Worm (Caenorhabditis elegans): ENCODE measurements around the gene ubq-1.

The ubq-1 gene

DNA sequence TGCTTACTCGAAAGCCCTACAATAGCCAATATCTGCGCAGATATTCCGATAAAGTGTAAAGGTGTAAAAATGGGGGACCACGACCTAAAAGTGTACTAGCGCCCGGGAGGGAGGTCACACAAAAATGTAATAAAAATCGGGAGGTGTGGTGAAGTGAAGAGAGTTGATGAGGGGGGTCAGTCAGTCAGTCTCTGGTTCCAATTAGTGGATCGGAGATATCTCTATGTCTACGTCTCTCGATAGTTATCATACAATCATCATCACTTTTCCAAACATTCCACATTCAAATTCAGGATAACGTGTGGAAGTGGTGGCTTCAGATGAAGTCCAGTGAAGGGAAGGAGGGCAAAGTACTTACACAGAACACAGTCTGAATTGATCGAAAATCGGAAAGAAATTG lies 36.0 kb downstream of the ubq-1 start:
- no peak for TF ChIP-seq aha-1 (tag)
- no peak for TF ChIP-seq egl-43 (GFP tag; IDR thresholded peaks at IDR 0.05)
- TF ChIP-seq pha-4 (GFP tag; IDR thresholded peaks at IDR 0.05), result no peak
- TF ChIP-seq pha-4 (tag; optimal IDR thresholded peaks at IDR 0.05), result no peak
- TF ChIP-seq unc-39 (tag; optimal IDR thresholded peaks at IDR 0.05), result no peak
- TF ChIP-seq lin-38 (GFP tag; IDR thresholded peaks at IDR 0.05), result no peak
- TF ChIP-seq vab-7 (GFP tag; IDR thresholded peaks at IDR 0.05), result no peak
- no peak for TF ChIP-seq egl-27 (tag; optimal IDR thresholded peaks at IDR 0.05)
- no peak for TF ChIP-seq ztf-11 (tag; optimal IDR thresholded peaks at IDR 0.05)
- TF ChIP-seq ceh-32 (tag; optimal IDR thresholded peaks at IDR 0.05; ENCODE audit: poor library complexity), result no peak
- no peak for TF ChIP-seq mxl-3 (GFP tag; optimal IDR thresholded peaks at IDR 0.05)
- TF ChIP-seq dmd-9 (GFP tag; IDR thresholded peaks at IDR 0.05), result no peak
- TF ChIP-seq nhr-76 (tag; optimal IDR thresholded peaks at IDR 0.05), result no peak
- TF ChIP-seq unc-62 (GFP tag; optimal IDR thresholded peaks at IDR 0.05 in 1 of 2), result no peak
- TF ChIP-seq unc-62 (tag; optimal IDR thresholded peaks at IDR 0.05), result no peak
- no peak for TF ChIP-seq Y5F2A.4 (GFP tag; optimal IDR thresholded peaks at IDR 0.05)
- TF ChIP-seq dpl-1 (GFP tag; optimal IDR thresholded peaks at IDR 0.05), result no peak
- TF ChIP-seq ceh-44 (GFP tag; IDR thresholded peaks at IDR 0.05), result no peak
- TF ChIP-seq unc-130 (GFP tag; optimal IDR thresholded peaks at IDR 0.05), result no peak

DNA sequence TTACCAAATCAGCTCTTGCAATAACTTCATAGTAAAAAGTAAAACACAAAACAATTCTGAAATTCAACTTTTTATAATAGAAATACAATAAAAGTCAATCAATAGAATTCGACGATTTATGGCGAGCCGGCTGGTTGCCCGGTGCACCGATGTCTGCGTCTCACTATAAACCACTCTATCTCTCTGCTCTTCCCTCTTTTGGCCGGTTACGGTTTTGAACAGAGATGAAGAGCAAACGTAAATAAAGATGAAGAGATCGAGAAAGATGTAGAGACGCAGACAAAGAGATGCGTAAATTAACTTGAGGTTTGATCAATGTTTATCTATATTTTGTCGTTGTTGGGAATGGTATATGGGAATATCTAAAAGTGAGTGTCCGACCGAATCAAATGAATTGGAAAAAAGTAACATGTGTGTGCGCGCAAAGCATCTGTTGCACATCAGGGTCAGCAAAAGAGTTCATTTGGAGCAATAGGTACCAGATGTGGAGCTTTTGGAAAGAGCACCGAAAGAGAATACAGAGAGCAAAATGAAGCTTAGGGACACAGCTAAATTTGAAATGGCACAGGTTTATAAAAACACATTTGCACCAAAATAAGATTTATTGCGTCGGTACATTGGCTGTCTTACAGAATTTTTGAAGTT lies 40.3 kb downstream of the ubq-1 start:
- TF ChIP-seq nhr-28 (tag; optimal IDR thresholded peaks at IDR 0.05), result peak; percentile 12
- peak; percentile 37 for TF ChIP-seq nhr-6 (tag; optimal IDR thresholded peaks at IDR 0.05)
- TF ChIP-seq mes-2 (tag; optimal IDR thresholded peaks at IDR 0.05; ENCODE audit: poor library complexity, severe bottlenecking), result peak; percentile 36
- TF ChIP-seq unc-62 (GFP tag; optimal IDR thresholded peaks at IDR 0.05 in 1 of 2), result peak in 1 of 2 experiments; percentile 58
- TF ChIP-seq unc-62 (tag; optimal IDR thresholded peaks at IDR 0.05), result no peak
- peak; percentile 55 for TF ChIP-seq dve-1 (tag; optimal IDR thresholded peaks at IDR 0.05; ENCODE audit: insufficient read depth)
- TF ChIP-seq jun-1 (tag; optimal IDR thresholded peaks at IDR 0.05), result no peak
- TF ChIP-seq hlh-11 (tag; optimal IDR thresholded peaks at IDR 0.05), result peak; percentile 32
- TF ChIP-seq daf-16 (GFP tag; optimal IDR thresholded peaks at IDR 0.05), result no peak
- TF ChIP-seq daf-16 (tag; optimal IDR thresholded peaks at IDR 0.05), result peak; percentile 64
- TF ChIP-seq aly-2 (tag; optimal IDR thresholded peaks at IDR 0.05), result no peak
- TF ChIP-seq F49E8.2 (tag; optimal IDR thresholded peaks at IDR 0.05; ENCODE audit: borderline replicate concordance), result no peak

DNA sequence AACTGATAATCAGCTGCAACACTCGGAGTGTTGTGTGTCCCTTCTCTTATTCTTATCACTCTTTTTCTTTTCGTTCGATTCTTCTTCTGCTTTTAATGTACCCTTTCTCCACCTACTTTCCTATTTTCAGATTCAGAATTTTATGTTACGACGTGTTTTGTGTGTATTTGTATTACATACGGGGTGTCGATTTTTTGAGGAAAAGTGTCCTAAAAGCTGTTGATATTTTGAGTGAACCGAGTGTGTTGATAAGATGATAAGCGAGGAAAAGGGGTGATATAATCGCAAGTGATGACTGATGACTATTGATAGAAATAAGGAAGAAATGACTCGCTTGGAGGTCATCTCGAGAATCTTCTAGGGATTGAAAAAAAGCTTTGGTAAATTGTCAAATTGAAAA lies 41.4 kb downstream of the ubq-1 start:
- TF ChIP-seq daf-19 (GFP tag; conservative IDR thresholded peaks at IDR 0.05) (no peak), ceh-82 (tag; optimal IDR thresholded peaks at IDR 0.05) (no peak), F26F4.8 (GFP tag; conservative IDR thresholded peaks at IDR 0.05) (no peak), nhr-77 (tag; optimal IDR thresholded peaks at IDR 0.05) (no peak), dve-1 (tag; optimal IDR thresholded peaks at IDR 0.05; ENCODE audit: insufficient read depth) (peak; percentile 35), spr-3 (GFP tag; optimal IDR thresholded peaks at IDR 0.05) (no peak), F10B5.3 (tag; optimal IDR thresholded peaks at IDR 0.05) (no peak), mdl-1 (tag; optimal IDR thresholded peaks at IDR 0.05) (no peak), daf-12 (tag; optimal IDR thresholded peaks at IDR 0.05) (no peak), pqm-1 (tag; optimal IDR thresholded peaks at IDR 0.05) (peak; percentile 97), lin-13 (GFP tag; optimal IDR thresholded peaks at IDR 0.05) (no peak), dmd-6 (GFP tag; IDR thresholded peaks at IDR 0.05) (peak; percentile 45), attf-4 (tag; optimal IDR thresholded peaks at IDR 0.05) (no peak), Y105C5A.15 (GFP tag; IDR thresholded peaks at IDR 0.05) (no peak), zip-11 (GFP tag; IDR thresholded peaks at IDR 0.05) (no peak), dpl-1 (GFP tag; optimal IDR thresholded peaks at IDR 0.05) (no peak), T20F7.1 (GFP tag; optimal IDR thresholded peaks at IDR 0.05) (no peak), arid-1 (GFP tag; conservative IDR thresholded peaks at IDR 0.05) (no peak), ceh-32 (tag; optimal IDR thresholded peaks at IDR 0.05; ENCODE audit: poor library complexity) (no peak), ctbp-1 (GFP tag; IDR thresholded peaks at IDR 0.05) (no peak), php-3 (GFP tag; IDR thresholded peaks at IDR 0.05) (0 out of 2 replicates have a peak, but pooled peaks have one; percentile 34), R02D3.7 (tag; optimal IDR thresholded peaks at IDR 0.05) (no peak), unc-130 (GFP tag; optimal IDR thresholded peaks at IDR 0.05) (no peak), vab-7 (GFP tag; IDR thresholded peaks at IDR 0.05) (no peak), ceh-28 (tag; optimal IDR thresholded peaks at IDR 0.05) (no peak), ZK337.2 (GFP tag; IDR thresholded peaks at IDR 0.05) (no peak)
